Fruit fly (Drosophila melanogaster) whole organism, embryonic: ENCODE data around the gene Gr36b.

Experiments
- CG10979 ChIP-seq: fragments of 200-800 bp; sonication (Bioruptor generic); optimal IDR thresholded peaks from 2 replicates; lab custom pipeline; 2018; ENCODE audit warnings: missing biosample characterization, mild to moderate bottlenecking, missing genetic modification characterization, moderate library complexity
- CG13894 ChIP-seq: fragments of 200-800 bp; sonication (Bioruptor generic); optimal IDR thresholded peaks from 3 replicates; lab custom pipeline; 2018; ENCODE audit warnings: missing biosample characterization, mild to moderate bottlenecking, missing genetic modification characterization, moderate library complexity
- CG1529 ChIP-seq: fragments of 200-800 bp; sonication (Bioruptor generic); optimal IDR thresholded peaks from 3 replicates; lab custom pipeline; 2018; ENCODE audit warnings: missing biosample characterization, missing genetic modification characterization
- CG17361 ChIP-seq: fragments of 200-800 bp; sonication (Bioruptor generic); IDR thresholded peaks from 3 replicates; pipeline ENCODE4 v1.3.6; 2022; ENCODE audit warnings: missing biosample characterization, missing genetic modification characterization
- CG2199 ChIP-seq: fragments of 200-800 bp; sonication (Bioruptor generic); IDR thresholded peaks from 3 replicates; pipeline ENCODE4 v1.3.6; 2022; ENCODE audit warnings: missing biosample characterization, missing genetic modification characterization
- CG2875 ChIP-seq: fragments of 200-800 bp; sonication (Bioruptor generic); optimal IDR thresholded peaks from 2 replicates; lab custom pipeline; 2017; ENCODE audit warnings: missing biosample characterization, mild to moderate bottlenecking, missing genetic modification characterization, missing genetic modification reagents
- CG3726 ChIP-seq: fragments of 200-800 bp; sonication (Bioruptor generic); IDR thresholded peaks from 3 replicates; pipeline ENCODE4, ENCODE4 v1.3.6; 2022; ENCODE audit warnings: missing biosample characterization, missing genetic modification characterization
- CG4282 ChIP-seq: fragments of 200-800 bp; sonication (Bioruptor generic); optimal IDR thresholded peaks from 2 replicates; lab custom pipeline; 2016; ENCODE audit warnings: missing biosample characterization, missing genetic modification characterization
- CG7357 ChIP-seq: fragments of 200-800 bp; sonication (Bioruptor generic); IDR thresholded peaks from 3 replicates; pipeline ENCODE4 v1.3.6; 2022; ENCODE audit warnings: missing biosample characterization, missing genetic modification characterization
- CG9797 ChIP-seq: fragments of 200-800 bp; sonication (Bioruptor generic); optimal IDR thresholded peaks from 3 replicates; lab custom pipeline; 2018; ENCODE audit warnings: missing biosample characterization, mild to moderate bottlenecking, missing genetic modification characterization
- Ets65A ChIP-seq: fragments of 200-800 bp; sonication (Bioruptor generic); peaks from one replicate; lab custom pipeline; 2016; ENCODE audit warnings: missing biosample characterization, missing genetic modification characterization
- HLH4C ChIP-seq: fragments of 200-800 bp; sonication (Bioruptor generic); IDR thresholded peaks from 3 replicates; pipeline ENCODE4 v1.3.6; 2022; ENCODE audit warnings: missing biosample characterization, missing genetic modification characterization; ENCODE audit not compliant: partially characterized antibody
- HLHmδ ChIP-seq: fragments of 200-800 bp; sonication (Bioruptor generic); optimal IDR thresholded peaks from 2 replicates; lab custom pipeline; 2018; ENCODE audit warnings: missing biosample characterization, mild to moderate bottlenecking, missing genetic modification characterization, moderate library complexity
- Hr78 ChIP-seq, 2 experiments: fragments of 200-800 bp in 1 of 2; fragments of >200 bp in 1 of 2; sonication (Bioruptor generic) in 1 of 2; optimal IDR thresholded peaks; 2 replicates each; lab custom pipeline; 2017 to 2019; ENCODE audit warnings: missing biosample characterization in 2 of 2, missing genetic modification characterization in 2 of 2, mild to moderate bottlenecking in 1 of 2, moderate library complexity in 1 of 2
- Lpt ChIP-seq: fragments of >200 bp; optimal IDR thresholded peaks from 2 replicates; lab custom pipeline; 2018; ENCODE audit warnings: missing biosample characterization, missing genetic modification characterization
- Pdp1 ChIP-seq, 2 experiments: fragments of 200-800 bp; sonication (Bioruptor generic); optimal IDR thresholded peaks; 3 replicates each; lab custom pipeline; 2016; ENCODE audit warnings: missing biosample characterization in 2 of 2, missing genetic modification characterization in 2 of 2, mild to moderate bottlenecking in 1 of 2, moderate library complexity in 1 of 2
- Ravus ChIP-seq: fragments of 200-800 bp; sonication (Bioruptor generic); IDR thresholded peaks from 2 replicates; pipeline ENCODE4 v1.3.6; 2022; ENCODE audit warnings: missing biosample characterization, missing genetic modification characterization
- abd-A ChIP-seq: fragments of 200-800 bp; sonication (Bioruptor generic); optimal IDR thresholded peaks from 3 replicates; lab custom pipeline; 2019; ENCODE audit warnings: missing biosample characterization, mild to moderate bottlenecking, missing genetic modification characterization, moderate library complexity
- ac ChIP-seq: fragments of 200-800 bp; sonication (Bioruptor generic); optimal IDR thresholded peaks from 3 replicates; lab custom pipeline; 2017; ENCODE audit warnings: missing biosample characterization, mild to moderate bottlenecking, missing genetic modification characterization
- cad ChIP-seq: fragments of >200 bp; optimal IDR thresholded peaks from 2 replicates; lab custom pipeline; 2017; ENCODE audit warnings: missing biosample characterization, missing genetic modification characterization
- da ChIP-seq: fragments of 200-800 bp; sonication (Bioruptor generic); optimal IDR thresholded peaks from 2 replicates; lab custom pipeline; 2016; ENCODE audit warnings: missing biosample characterization, missing genetic modification characterization
- gcm ChIP-seq: fragments of 200-800 bp; sonication (Bioruptor generic); optimal IDR thresholded peaks from 2 replicates; lab custom pipeline; 2019; ENCODE audit warnings: missing biosample characterization, mild to moderate bottlenecking, missing genetic modification characterization, moderate library complexity
- jing ChIP-seq: fragments of 200-800 bp; sonication (Bioruptor generic); optimal IDR thresholded peaks from 2 replicates; lab custom pipeline; 2018; ENCODE audit warnings: missing biosample characterization, mild to moderate bottlenecking, missing genetic modification characterization
- jumu ChIP-seq: fragments of 200-800 bp; sonication (Bioruptor generic); optimal IDR thresholded peaks from 3 replicates; lab custom pipeline; 2016; ENCODE audit warnings: missing biosample characterization, missing genetic modification characterization
- lmd ChIP-seq: fragments of 200-800 bp; sonication (Bioruptor generic); IDR thresholded peaks from 2 replicates; pipeline ENCODE4 v1.3.6; 2022; ENCODE audit warnings: missing biosample characterization, missing genetic modification characterization
- pros ChIP-seq: fragments of 200-800 bp; sonication (Bioruptor generic); optimal IDR thresholded peaks from 3 replicates; lab custom pipeline; 2019; ENCODE audit warnings: missing biosample characterization, mild to moderate bottlenecking, missing genetic modification characterization, moderate library complexity
- run ChIP-seq: fragments of 200-800 bp; sonication (Bioruptor generic); optimal IDR thresholded peaks from 3 replicates; lab custom pipeline; 2018; ENCODE audit warnings: missing biosample characterization, mild to moderate bottlenecking, missing genetic modification characterization
- sens ChIP-seq: fragments of 200-800 bp; sonication (Bioruptor generic); peaks from one replicate; lab custom pipeline; 2016; ENCODE audit warnings: missing biosample characterization, missing genetic modification characterization
- sima ChIP-seq: fragments of 200-800 bp; sonication (Bioruptor generic); optimal IDR thresholded peaks from 2 replicates; lab custom pipeline; 2016; ENCODE audit warnings: missing biosample characterization, missing genetic modification characterization
- sug ChIP-seq: fragments of 200-800 bp; optimal IDR thresholded peaks from 2 replicates; lab custom pipeline; 2019; ENCODE audit warnings: missing biosample characterization, mild to moderate bottlenecking, missing genetic modification characterization, moderate library complexity
- tll ChIP-seq, 2 experiments: fragments of 200-800 bp in 1 of 2; fragments of >200 bp in 1 of 2; sonication (Bioruptor generic) in 1 of 2; optimal IDR thresholded peaks; 2 replicates each; lab custom pipeline; 2017 to 2019; ENCODE audit warnings: missing biosample characterization in 2 of 2, missing genetic modification characterization in 2 of 2, mild to moderate bottlenecking in 1 of 2, moderate library complexity in 1 of 2
- twi ChIP-seq: fragments of 200-800 bp; optimal IDR thresholded peaks from 2 replicates; lab custom pipeline; 2019; ENCODE audit warnings: missing biosample characterization, mild to moderate bottlenecking, missing genetic modification characterization, moderate library complexity
- unpg ChIP-seq: fragments of 200-800 bp; sonication (Bioruptor generic); optimal IDR thresholded peaks from 3 replicates; lab custom pipeline; 2018; ENCODE audit warnings: missing biosample characterization, mild to moderate bottlenecking, missing genetic modification characterization, moderate library complexity
- zen ChIP-seq: fragments of 200-800 bp; sonication (Bioruptor generic); optimal IDR thresholded peaks from 3 replicates; lab custom pipeline; 2018; ENCODE audit warnings: missing biosample characterization, mild to moderate bottlenecking, missing genetic modification characterization, moderate library complexity
- zf30C ChIP-seq: fragments of 200-800 bp; sonication (Bioruptor generic); optimal IDR thresholded peaks from 3 replicates; lab custom pipeline; 2018; ENCODE audit warnings: missing biosample characterization, mild to moderate bottlenecking, missing genetic modification characterization

Gene Gr36b

dm6 chr2L:17207072-17207471 is 28.5 kb downstream of the Gr36b start (continued):
- TF ChIP-seq CG9797 (GFP tag; lab: Kevin White, UChicago): no peak

- TF ChIP-seq run (tag; lab: Kevin White, UChicago) (no peak), lmd (0 out of 2 replicates have a peak, but pooled peaks have one; percentile 13), sima (GFP tag; lab: Kevin White, UChicago) (no peak), CG7357 (GFP tag; lab: Robert Waterston, UW) (no peak), Ets65A (GFP tag; lab: Kevin White, UChicago) (peak; percentile 74)
Measured at dm6 chr2L:17216847-17217246, 38.3 kb downstream of the Gr36b start.

dm6 chr2L:17221462-17221861 is 42.9 kb downstream of the Gr36b start:
- TF ChIP-seq unpg (no peak), zf30C (GFP tag; lab: Kevin White, UChicago) (no peak), CG4282 (GFP tag; lab: Kevin White, UChicago) (no peak), Hr78 (GFP tag; optimal IDR thresholded peaks at IDR 0.05; lab: Kevin White, UChicago) (peak in 1 of 2 experiments; percentile 62), pros (GFP tag; lab: Kevin White, UChicago) (peak; percentile 25), twi (tag; lab: Kevin White, UChicago) (peak; percentile 88), Lpt (GFP tag; lab: Kevin White, UChicago) (no peak), sug (tag; lab: Kevin White, UChicago) (no peak), CG10979 (tag; lab: Kevin White, UChicago) (no peak)

dm6 chr2L:17222176-17222575 is 43.6 kb downstream of the Gr36b start:
- peak; percentile 2 for TF ChIP-seq HLHmδ (GFP tag; lab: Kevin White, UChicago)
- TF ChIP-seq twi (tag; lab: Kevin White, UChicago): peak; percentile 63
- TF ChIP-seq zen: peak; percentile 94
- TF ChIP-seq sens (GFP tag; lab: Kevin White, UChicago): peak; percentile 65
- TF ChIP-seq tll (GFP tag; optimal IDR thresholded peaks at IDR 0.05; lab: Kevin White, UChicago): peak in 1 of 2 experiments; percentile 75
- peak; percentile 37 for TF ChIP-seq cad
- TF ChIP-seq abd-A (tag; lab: Kevin White, UChicago): peak; percentile 23
- TF ChIP-seq ac (GFP tag; lab: Kevin White, UChicago): peak; percentile 93
- no peak for TF ChIP-seq CG1529 (GFP tag; lab: Kevin White, UChicago)
- TF ChIP-seq CG2199 (GFP tag; lab: Robert Waterston, UW): peak; percentile 87; the same call in 2 of the 3 replicates
- TF ChIP-seq da (GFP tag; lab: Kevin White, UChicago): peak; percentile 5
- TF ChIP-seq jing: no peak
- TF ChIP-seq CG2875: no peak

- no peak for TF ChIP-seq CG17361 (GFP tag; lab: Robert Waterston, UW)
- TF ChIP-seq CG13894 (tag; lab: Kevin White, UChicago): peak; percentile 61
- no peak for TF ChIP-seq gcm (GFP tag; lab: Kevin White, UChicago)
- no peak for TF ChIP-seq HLH4C (GFP tag; lab: Robert Waterston, UW)
- no peak for TF ChIP-seq CG3726 (GFP tag; lab: Robert Waterston, UW)
- TF ChIP-seq jumu (GFP tag; lab: Kevin White, UChicago): no peak
- no peak for TF ChIP-seq Pdp1 (GFP tag; optimal IDR thresholded peaks at IDR 0.05; lab: Kevin White, UChicago)
- TF ChIP-seq sens (GFP tag; lab: Kevin White, UChicago): peak; percentile 61
- TF ChIP-seq Ravus (GFP tag; lab: Robert Waterston, UW): no peak
- TF ChIP-seq, all 482 proteins: peak for 2
Measured at dm6 chr2L:17223493-17223892, 44.9 kb downstream of the Gr36b start.
